Worm (Caenorhabditis elegans): Measurements from ENCODE around the gene F43D2.6.

DNA sequence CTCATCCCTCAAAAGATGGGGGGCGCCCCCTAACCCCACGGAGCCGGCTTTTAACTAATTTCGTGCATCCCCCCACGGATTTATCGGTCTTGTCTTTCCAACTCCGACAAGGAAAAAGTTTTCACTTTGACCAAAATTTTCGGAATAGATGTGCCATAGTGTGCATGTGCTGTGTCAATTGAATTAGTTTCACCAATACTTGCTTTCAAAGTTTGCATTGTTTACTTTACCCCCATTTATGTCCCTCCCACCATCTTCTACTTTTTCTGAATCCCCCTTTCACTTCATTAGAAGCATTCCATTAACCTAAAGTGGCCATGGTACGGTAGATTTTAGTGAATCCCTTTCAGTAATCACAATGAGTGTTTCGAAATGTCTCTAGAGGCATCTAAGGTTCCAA, 17.3 kb downstream of the F43D2.6 start:
- TF ChIP-seq gei-17 (GFP tag; optimal IDR thresholded peaks at IDR 0.05): no peak
- no peak for TF ChIP-seq nhr-120 (GFP tag; IDR thresholded peaks at IDR 0.05)
- TF ChIP-seq Y53F4B.3 (GFP tag; IDR thresholded peaks at IDR 0.05): no peak
- no peak for TF ChIP-seq pha-4 (tag; optimal IDR thresholded peaks at IDR 0.05)
- TF ChIP-seq ceh-58 (GFP tag; IDR thresholded peaks at IDR 0.05): no peak
- TF ChIP-seq efl-1 (GFP tag; optimal IDR thresholded peaks at IDR 0.05): no peak
- TF ChIP-seq him-1 (tag; optimal IDR thresholded peaks at IDR 0.05): no peak
- TF ChIP-seq nfyb-1 (GFP tag; IDR thresholded peaks at IDR 0.05): no peak

Measured in whole organism, young adult.